Fruit fly (Drosophila melanogaster): Measurements from ENCODE around the gene CG5167.

DNA sequence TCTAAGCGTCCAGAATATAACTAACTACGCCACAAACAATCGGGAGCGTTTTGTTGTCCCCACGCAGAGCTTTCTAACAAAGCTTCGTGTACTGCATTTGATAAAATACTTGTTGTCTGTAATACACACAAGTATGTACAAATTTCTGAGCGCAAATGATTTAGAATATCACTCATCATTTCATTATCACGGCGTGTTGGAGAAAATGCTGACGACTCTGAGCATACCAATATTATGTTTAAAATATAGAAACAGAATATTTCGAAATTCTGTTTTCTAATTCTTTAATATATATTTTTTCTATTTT is 451 bp upstream of the CG5167 start, which contains the start of gene Cyp9f2:
- TF ChIP-seq CG7368 (GFP tag; optimal IDR thresholded peaks at IDR 0.05) (no peak), dac (GFP tag; optimal IDR thresholded peaks at IDR 0.05) (no peak), CG9139 (GFP tag; optimal IDR thresholded peaks at IDR 0.05) (no peak), Smox (GFP tag; optimal IDR thresholded peaks at IDR 0.05) (no peak), Blimp-1 (GFP tag; optimal IDR thresholded peaks at IDR 0.05) (no peak), CG31627 (GFP tag; optimal IDR thresholded peaks at IDR 0.05) (no peak), fkh (GFP tag; optimal IDR thresholded peaks at IDR 0.05) (no peak), CG10669 (GFP tag; optimal IDR thresholded peaks at IDR 0.05) (no peak), CG11762 (GFP tag; optimal IDR thresholded peaks at IDR 0.05; ENCODE audit: insufficient read depth) (no peak), fd59A (GFP tag; optimal IDR thresholded peaks at IDR 0.05) (no peak), ss (GFP tag; optimal IDR thresholded peaks at IDR 0.05) (no peak), CG6854 (GFP tag; optimal IDR thresholded peaks at IDR 0.05) (no peak)
